Worm (Caenorhabditis elegans): Measurements from ENCODE around the gene pgl-1.

The pgl-1 gene

DNA sequence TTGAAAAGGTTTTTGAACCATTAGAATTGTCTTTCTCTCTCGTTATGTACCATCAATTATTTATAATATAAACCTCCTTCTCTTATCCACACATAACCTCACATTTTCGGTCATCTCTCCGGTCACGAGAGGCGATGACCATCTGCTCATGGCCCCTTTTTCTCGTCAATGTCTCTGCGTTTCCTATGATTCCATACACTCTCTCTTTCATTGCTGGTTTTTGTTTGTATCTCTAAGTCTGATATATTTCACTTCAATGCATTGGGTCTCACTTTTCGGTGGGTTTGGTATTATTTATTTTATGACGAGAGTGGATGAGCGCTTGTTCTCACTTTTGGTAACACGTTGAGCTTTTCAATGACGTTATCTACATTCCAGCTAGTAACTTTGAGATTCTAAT, 45.9 kb upstream of the pgl-1 start (continued):
- TF ChIP-seq mdl-1 (tag; optimal IDR thresholded peaks at IDR 0.05) (peak in 1 of 2 experiments; percentile 83), elt-2 (tag; optimal IDR thresholded peaks at IDR 0.05) (peak; percentile 26), irx-1 (tag; optimal IDR thresholded peaks at IDR 0.05) (peak; percentile 27), F16B12.6 (tag; optimal IDR thresholded peaks at IDR 0.05) (no peak), lin-39 (tag; optimal IDR thresholded peaks at IDR 0.05) (peak; percentile 34), tbx-2 (tag; optimal IDR thresholded peaks at IDR 0.05) (peak; percentile 81), dsc-1 (tag; optimal IDR thresholded peaks at IDR 0.05) (peak; percentile 50), lin-35 (GFP tag; optimal IDR thresholded peaks at IDR 0.05) (peak; percentile 57 to 75), isw-1 (GFP tag; IDR thresholded peaks at IDR 0.05) (peak; percentile 3; the same call in 1 of the 2 replicates), C04F5.9 (tag; optimal IDR thresholded peaks at IDR 0.05) (no peak), hlh-4 (tag; optimal IDR thresholded peaks at IDR 0.05) (no peak), sptf-1 (tag; optimal IDR thresholded peaks at IDR 0.05) (no peak), ceh-63 (GFP tag; optimal IDR thresholded peaks at IDR 0.05) (no peak), mep-1 (tag; optimal IDR thresholded peaks at IDR 0.05) (peak; percentile 88), C34B4.2 (tag; optimal IDR thresholded peaks at IDR 0.05) (no peak), fkh-8 (tag; optimal IDR thresholded peaks at IDR 0.05) (peak; percentile 37), unc-130 (tag; optimal IDR thresholded peaks at IDR 0.05) (peak; percentile 46), nhr-12 (tag; optimal IDR thresholded peaks at IDR 0.05) (no peak), elt-3 (tag; optimal IDR thresholded peaks at IDR 0.05) (peak in 2 of 6 experiments; percentile 39 to 51), nhr-85 (tag) (peak; percentile 85), jun-1 (tag; optimal IDR thresholded peaks at IDR 0.05) (peak; percentile 48), skn-1 (tag; optimal IDR thresholded peaks at IDR 0.05) (peak; percentile 61), nhr-237 (tag; optimal IDR thresholded peaks at IDR 0.05) (no peak), lsy-2 (tag; optimal IDR thresholded peaks at IDR 0.05) (peak; percentile 72 to 81), fos-1 (tag; optimal IDR thresholded peaks at IDR 0.05) (peak; percentile 67), efl-1 (optimal IDR thresholded peaks at IDR 0.05) (peak; percentile 60 to 66), efl-1 (GFP tag; optimal IDR thresholded peaks at IDR 0.05 in 1 of 2) (peak; percentile 31 to 62), ceh-82 (tag; optimal IDR thresholded peaks at IDR 0.05) (peak; percentile 38 to 80 (median 66)), nhr-90 (tag; optimal IDR thresholded peaks at IDR 0.05; ENCODE audit: poor library complexity) (peak; percentile 81), nhr-77 (tag; optimal IDR thresholded peaks at IDR 0.05) (peak; percentile 29), pqm-1 (tag; optimal IDR thresholded peaks at IDR 0.05) (no peak), ztf-4 (tag; optimal IDR thresholded peaks at IDR 0.05) (peak; percentile 85), vab-15 (tag; optimal IDR thresholded peaks at IDR 0.05) (no peak), efl-3 (GFP tag; optimal IDR thresholded peaks at IDR 0.05) (no peak), nhr-76 (tag; optimal IDR thresholded peaks at IDR 0.05) (no peak), nhr-28 (tag; optimal IDR thresholded peaks at IDR 0.05) (no peak), unc-62 (GFP tag; optimal IDR thresholded peaks at IDR 0.05) (no peak), unc-86 (tag; optimal IDR thresholded peaks at IDR 0.05) (peak; percentile 95), lir-3 (tag; optimal IDR thresholded peaks at IDR 0.05; ENCODE audit: poor library complexity) (peak; percentile 67), lin-14 (GFP tag; optimal IDR thresholded peaks at IDR 0.05) (peak; percentile 96), pax-3 (tag; optimal IDR thresholded peaks at IDR 0.05) (no peak), zip-4 (GFP tag; optimal IDR thresholded peaks at IDR 0.05) (no peak), alr-1 (tag; optimal IDR thresholded peaks at IDR 0.05; ENCODE audit: borderline replicate concordance) (no peak), ama-1 (optimal IDR thresholded peaks at IDR 0.05) (no peak), nhr-47 (tag; optimal IDR thresholded peaks at IDR 0.05) (peak; percentile 65), Y116A8C.19 (tag; optimal IDR thresholded peaks at IDR 0.05; ENCODE audit: borderline replicate concordance) (no peak), snpc-4 (tag; optimal IDR thresholded peaks at IDR 0.05) (peak; percentile 48), aha-1 (tag; optimal IDR thresholded peaks at IDR 0.05) (peak; percentile 16), nhr-20 (tag; optimal IDR thresholded peaks at IDR 0.05) (peak; percentile 91), nhr-71 (tag; optimal IDR thresholded peaks at IDR 0.05) (peak; percentile 94), ces-1 (GFP tag; optimal IDR thresholded peaks at IDR 0.05) (no peak), unc-98 (GFP tag; IDR thresholded peaks at IDR 0.05) (no peak), sup-37 (GFP tag; optimal IDR thresholded peaks at IDR 0.05) (no peak), mab-9 (GFP tag; IDR thresholded peaks at IDR 0.05) (no peak)

All from whole organism, L1 larva.